ENCODE assay signal across 5 fruit fly cellular contexts in genomic region chr3L:21065212-21065902, dm6.
TF ChIP-seq lines count a peak whose summit lies in the region.

CG43072 (plus strand) TSS chr3L:21065852.

- peak; percentile 83 for TF ChIP-seq CTCF in whole organism, embryonic (GFP tag; optimal IDR thresholded peaks at IDR 0.05; lab: Kevin White, UChicago)

TF ChIP-seq in whole organism, adult, 20 proteins besides CTCF, POLR2A, EP300 and RAD21:
- TF ChIP-seq ovo (GFP tag; optimal IDR thresholded peaks at IDR 0.05; lab: Kevin White, UChicago) = no peak
- TF ChIP-seq cic (GFP tag; optimal IDR thresholded peaks at IDR 0.05; lab: Kevin White, UChicago) = peak; percentile 44
- no peak for TF ChIP-seq toe (GFP tag; optimal IDR thresholded peaks at IDR 0.05; lab: Kevin White, UChicago)
- TF ChIP-seq CG1620 (GFP tag; optimal IDR thresholded peaks at IDR 0.05; lab: Kevin White, UChicago) = no peak
- no peak for TF ChIP-seq bab1 (GFP tag; optimal IDR thresholded peaks at IDR 0.05; lab: Kevin White, UChicago)
- no peak for TF ChIP-seq Hr96 (GFP tag; optimal IDR thresholded peaks at IDR 0.05; lab: Kevin White, UChicago)
- no peak for TF ChIP-seq CG5204 (GFP tag; optimal IDR thresholded peaks at IDR 0.05; lab: Kevin White, UChicago)
- peak; percentile 12 for TF ChIP-seq CG7101 (tag; optimal IDR thresholded peaks at IDR 0.05; lab: Kevin White, UChicago)
- TF ChIP-seq tj (GFP tag; optimal IDR thresholded peaks at IDR 0.05; lab: Kevin White, UChicago) = no peak
- TF ChIP-seq CG33017 (tag; optimal IDR thresholded peaks at IDR 0.05; lab: Kevin White, UChicago) = peak; percentile 49
- TF ChIP-seq CG12768 (GFP tag; optimal IDR thresholded peaks at IDR 0.05; lab: Kevin White, UChicago) = peak; percentile 32

TF ChIP-seq in whole organism, embryonic, 481 proteins besides CTCF, POLR2A, EP300 and RAD21 (continues in another document):
- no peak for TF ChIP-seq pzg (GFP tag; optimal IDR thresholded peaks at IDR 0.05; lab: Kevin White, UChicago)
- TF ChIP-seq HLHmδ (GFP tag; optimal IDR thresholded peaks at IDR 0.05; lab: Kevin White, UChicago) = no peak
- TF ChIP-seq CG31365 (tag; optimal IDR thresholded peaks at IDR 0.05; lab: Kevin White, UChicago) = peak; percentile 31
- no peak for TF ChIP-seq sisA (GFP tag; IDR thresholded peaks at IDR 0.05; lab: Robert Waterston, UW)
- 0 out of 4 replicates have a peak, but pooled peaks have one; percentile 16 for TF ChIP-seq chinmo (GFP tag; IDR thresholded peaks at IDR 0.05; lab: Robert Waterston, UW; ENCODE audit: partially characterized antibody)
- TF ChIP-seq disco-r (GFP tag; optimal IDR thresholded peaks at IDR 0.05; lab: Kevin White, UChicago) = no peak
- no peak for TF ChIP-seq sr (GFP tag; IDR thresholded peaks at IDR 0.05; lab: Robert Waterston, UW)
- TF ChIP-seq HHEX (GFP tag; optimal IDR thresholded peaks at IDR 0.05; lab: Kevin White, UChicago) = peak; percentile 45
- no peak for TF ChIP-seq CG3995 (GFP tag; optimal IDR thresholded peaks at IDR 0.05; lab: Kevin White, UChicago)
- no peak for TF ChIP-seq CG1832 (GFP tag; optimal IDR thresholded peaks at IDR 0.05; lab: Kevin White, UChicago)
- no peak for TF ChIP-seq D (optimal IDR thresholded peaks at IDR 0.05; lab: Kevin White, UChicago)
- no peak for TF ChIP-seq D (GFP tag; optimal IDR thresholded peaks at IDR 0.05; lab: Kevin White, UChicago)
- TF ChIP-seq CG31441 (GFP tag; IDR thresholded peaks at IDR 0.05; lab: Robert Waterston, UW) = 0 out of 2 replicates have a peak, but pooled peaks have one; percentile 15
- TF ChIP-seq CG5953 (GFP tag; IDR thresholded peaks at IDR 0.05; lab: Robert Waterston, UW) = no peak
- peak; percentile 30 for TF ChIP-seq cad (GFP tag; optimal IDR thresholded peaks at IDR 0.05; lab: Kevin White, UChicago)
- peak; percentile 64; the same call in 1 of the 2 replicates for TF ChIP-seq amos (GFP tag; IDR thresholded peaks at IDR 0.05; lab: Robert Waterston, UW; ENCODE audit: partially characterized antibody)
- TF ChIP-seq gro (GFP tag; optimal IDR thresholded peaks at IDR 0.05; lab: Kevin White, UChicago) = peak; percentile 42
- no peak for TF ChIP-seq en (GFP tag; optimal IDR thresholded peaks at IDR 0.05; lab: Kevin White, UChicago)
- TF ChIP-seq Dp (GFP tag; optimal IDR thresholded peaks at IDR 0.05; lab: Kevin White, UChicago) = peak; percentile 11
- no peak for TF ChIP-seq gcm2 (GFP tag; optimal IDR thresholded peaks at IDR 0.05; lab: Kevin White, UChicago)

TF ChIP-seq in whole organism, prepupa, 60 proteins besides CTCF, POLR2A, EP300 and RAD21:
- TF ChIP-seq fkh (GFP tag; optimal IDR thresholded peaks at IDR 0.05; lab: Kevin White, UChicago) = peak; percentile 38
- no peak for TF ChIP-seq CG16779 (tag; optimal IDR thresholded peaks at IDR 0.05; lab: Kevin White, UChicago)
- no peak for TF ChIP-seq Hr38 (GFP tag; optimal IDR thresholded peaks at IDR 0.05; lab: Kevin White, UChicago)
- peak; percentile 24 for TF ChIP-seq Eip93F (GFP tag; optimal IDR thresholded peaks at IDR 0.05; lab: Kevin White, UChicago)
- TF ChIP-seq ss (GFP tag; optimal IDR thresholded peaks at IDR 0.05; lab: Kevin White, UChicago) = peak in 1 of 2 experiments; percentile 6
- peak; percentile 67 for TF ChIP-seq Eip78C (GFP tag; lab: Kevin White, UChicago)
- peak; percentile 4 for TF ChIP-seq Sox14 (GFP tag; optimal IDR thresholded peaks at IDR 0.05; lab: Kevin White, UChicago)
- TF ChIP-seq Sox102F (GFP tag; optimal IDR thresholded peaks at IDR 0.05; lab: Kevin White, UChicago) = no peak
- TF ChIP-seq Smox (GFP tag; optimal IDR thresholded peaks at IDR 0.05; lab: Kevin White, UChicago) = no peak
- no peak for TF ChIP-seq CG32006 (GFP tag; optimal IDR thresholded peaks at IDR 0.05; lab: Kevin White, UChicago)
- TF ChIP-seq Hr39 (GFP tag; optimal IDR thresholded peaks at IDR 0.05; lab: Kevin White, UChicago) = no peak
- peak; percentile 30 for TF ChIP-seq vri (GFP tag; optimal IDR thresholded peaks at IDR 0.05; lab: Kevin White, UChicago)

TF ChIP-seq in whole organism, pupa, 21 proteins besides CTCF, POLR2A, EP300 and RAD21:
- TF ChIP-seq D1 (tag; optimal IDR thresholded peaks at IDR 0.05; lab: Kevin White, UChicago) = peak; percentile 86
- no peak for TF ChIP-seq CG4496 (GFP tag; IDR thresholded peaks at IDR 0.05; lab: Robert Waterston, UW)
- TF ChIP-seq Ets98B (GFP tag; IDR thresholded peaks at IDR 0.05; lab: Robert Waterston, UW) = no peak

TF ChIP-seq in whole organism, wandering third instar larva, 38 proteins besides CTCF, POLR2A, EP300 and RAD21:
- peak; percentile 7 for TF ChIP-seq h (GFP tag; optimal IDR thresholded peaks at IDR 0.05; lab: Kevin White, UChicago)
- TF ChIP-seq HLH106 (tag; optimal IDR thresholded peaks at IDR 0.05; lab: Kevin White, UChicago) = no peak
- no peak for TF ChIP-seq dmrt93B (GFP tag; optimal IDR thresholded peaks at IDR 0.05; lab: Kevin White, UChicago)
- TF ChIP-seq CrebA (GFP tag; optimal IDR thresholded peaks at IDR 0.05; lab: Kevin White, UChicago; ENCODE audit: borderline replicate concordance) = peak; percentile 55
- TF ChIP-seq brk (GFP tag; optimal IDR thresholded peaks at IDR 0.05; lab: Kevin White, UChicago) = peak; percentile 2
- TF ChIP-seq Rel (GFP tag; optimal IDR thresholded peaks at IDR 0.05; lab: Kevin White, UChicago) = no peak
- TF ChIP-seq Rel (tag; optimal IDR thresholded peaks at IDR 0.05; lab: Kevin White, UChicago) = peak; percentile 19
- TF ChIP-seq Sp1 (GFP tag; optimal IDR thresholded peaks at IDR 0.05; lab: Kevin White, UChicago) = peak; percentile 32
- peak; percentile 79 for TF ChIP-seq Myc (optimal IDR thresholded peaks at IDR 0.05; lab: Kevin White, UChicago)
